Worm (Caenorhabditis elegans): ENCODE data around the gene K10C9.1.

ce11 chrV:1051651-1052050 lies 23.4 kb upstream of the K10C9.1 start:
- TF ChIP-seq egl-27 (tag; optimal IDR thresholded peaks at IDR 0.05): no peak
- TF ChIP-seq hlh-30 (tag; optimal IDR thresholded peaks at IDR 0.05; ENCODE audit: insufficient read depth): no peak
- TF ChIP-seq zfp-2 (tag; optimal IDR thresholded peaks at IDR 0.05): no peak
- TF ChIP-seq pqm-1 (tag; optimal IDR thresholded peaks at IDR 0.05): no peak
- no peak for TF ChIP-seq zip-2 (tag; optimal IDR thresholded peaks at IDR 0.05)
- TF ChIP-seq mdl-1 (tag; optimal IDR thresholded peaks at IDR 0.05): no peak
- TF ChIP-seq lsy-2 (tag; optimal IDR thresholded peaks at IDR 0.05): no peak
- TF ChIP-seq tag-97 (GFP tag; IDR thresholded peaks at IDR 0.05): no peak
- TF ChIP-seq mep-1 (tag; optimal IDR thresholded peaks at IDR 0.05): no peak
- no peak for TF ChIP-seq zfp-3 (GFP tag; conservative IDR thresholded peaks at IDR 0.05)
- TF ChIP-seq ztf-11 (tag; optimal IDR thresholded peaks at IDR 0.05): no peak
- no peak for TF ChIP-seq nhr-11 (tag; optimal IDR thresholded peaks at IDR 0.05)

All from whole organism, L4 larva.